Worm (Caenorhabditis elegans) whole organism, L1 larva: Measurements from ENCODE around the gene snap-1.

ENCODE experiments used
- blmp-1 ChIP-seq: fragments of 150-350 bp; optimal IDR thresholded peaks from 2 replicates; lab custom pipeline; 2014; ENCODE audit warnings: missing biosample characterization, missing genetic modification characterization
- egl-27 ChIP-seq, 2 experiments: fragments of 150-350 bp in 1 of 2; sonication (generic microtip); optimal IDR thresholded peaks; 3 replicates each; lab custom pipeline; 2017 to 2018; ENCODE audit warnings: missing biosample characterization in 2 of 2, missing genetic modification characterization in 2 of 2, missing genetic modification reagents in 2 of 2
- fkh-10 ChIP-seq: sonication (generic microtip); optimal IDR thresholded peaks from 2 replicates; lab custom pipeline; 2017; ENCODE audit warnings: missing biosample characterization, missing genetic modification reagents, missing genetic modification characterization
- pqm-1 ChIP-seq: sonication (generic microtip); optimal IDR thresholded peaks from 3 replicates; lab custom pipeline; 2017; ENCODE audit warnings: missing biosample characterization, missing genetic modification characterization
- unc-130 ChIP-seq: fragments of 150-350 bp; optimal IDR thresholded peaks from 2 replicates; lab custom pipeline; 2017; ENCODE audit warnings: missing biosample characterization, missing genetic modification characterization, inconsistent platforms

- TF ChIP-seq egl-27 (tag; optimal IDR thresholded peaks at IDR 0.05; lab: Kevin White, UChicago) (no peak), fkh-10 (GFP tag; lab: Kevin White, UChicago) (no peak), unc-130 (no peak), blmp-1 (tag; lab: Kevin White, UChicago) (no peak), pqm-1 (tag; lab: Kevin White, UChicago) (no peak)
These were observed 27.0 kb downstream of the snap-1 start, which contains the start of gene sul-2 for ce11 chrV:8157446-8157845.
